Worm (Caenorhabditis elegans) whole organism, L1 larva: ENCODE data around the gene gldi-11.

Experiments
- C04F5.9 ChIP-seq: sonication (generic microtip); optimal IDR thresholded peaks from 2 replicates; lab custom pipeline; 2016; ENCODE audit warnings: missing genetic modification characterization, missing compliant biosample characterization
- C16A3.4 ChIP-seq: fragments of 150-350 bp; optimal IDR thresholded peaks from 2 replicates; lab custom pipeline; 2014; ENCODE audit warnings: missing biosample characterization, missing genetic modification characterization
- F16B12.6 ChIP-seq: fragments of 150-350 bp; optimal IDR thresholded peaks from 2 replicates; lab custom pipeline; 2014; ENCODE audit warnings: missing biosample characterization, missing genetic modification characterization
- aly-2 ChIP-seq: fragments of 150-350 bp; optimal IDR thresholded peaks from 2 replicates; lab custom pipeline; 2014; ENCODE audit warnings: missing biosample characterization, missing genetic modification characterization
- blmp-1 ChIP-seq: fragments of 150-350 bp; optimal IDR thresholded peaks from 2 replicates; lab custom pipeline; 2014; ENCODE audit warnings: missing biosample characterization, missing genetic modification characterization
- ceh-63 ChIP-seq: fragments of 200-800 bp; sonication (Bioruptor generic); optimal IDR thresholded peaks from 2 replicates; lab custom pipeline; 2018; ENCODE audit warnings: mild to moderate bottlenecking, missing genetic modification characterization, missing compliant biosample characterization
- ceh-8 ChIP-seq: fragments of 200-800 bp; sonication (Bioruptor generic); optimal IDR thresholded peaks from 2 replicates; lab custom pipeline; 2018; ENCODE audit warnings: mild to moderate bottlenecking, missing genetic modification characterization, moderate library complexity, missing compliant biosample characterization
- ceh-82 ChIP-seq, 3 experiments: fragments of 150-350 bp in 1 of 3; sonication (generic microtip) in 2 of 3; optimal IDR thresholded peaks; 2 replicates each; lab custom pipeline; 2014 to 2017; ENCODE audit warnings: missing biosample characterization in 3 of 3, missing genetic modification characterization in 3 of 3
- ces-1 ChIP-seq: fragments of 150-350 bp; optimal IDR thresholded peaks from 2 replicates; lab custom pipeline; 2014; ENCODE audit warnings: missing biosample characterization, missing genetic modification reagents, missing genetic modification characterization
- dpl-1 ChIP-seq, 3 experiments: fragments of 150-350 bp in 2 of 3; sonication (generic microtip) in 1 of 3; optimal IDR thresholded peaks; 2 replicates each; lab custom pipeline; 2014 to 2017; ENCODE audit warnings: missing biosample characterization in 3 of 3, missing genetic modification characterization in 3 of 3, missing genetic modification reagents in 3 of 3
- dsc-1 ChIP-seq: sonication (generic microtip); optimal IDR thresholded peaks from 2 replicates; lab custom pipeline; 2016; ENCODE audit warnings: mild to moderate bottlenecking, missing genetic modification characterization, missing compliant biosample characterization
- efl-3 ChIP-seq: fragments of 200-800 bp; sonication (Bioruptor generic); optimal IDR thresholded peaks from 2 replicates; lab custom pipeline; 2018; ENCODE audit warnings: mild to moderate bottlenecking, missing genetic modification characterization, missing compliant biosample characterization
- egl-13 ChIP-seq: sonication (generic microtip); optimal IDR thresholded peaks from 2 replicates; lab custom pipeline; 2016; ENCODE audit warnings: missing genotype, missing genetic modification reagents, missing genetic modification characterization, missing compliant biosample characterization
- egl-27 ChIP-seq, 2 experiments: fragments of 150-350 bp in 1 of 2; sonication (generic microtip); optimal IDR thresholded peaks; 3 replicates each; lab custom pipeline; 2017 to 2018; ENCODE audit warnings: missing biosample characterization in 2 of 2, missing genetic modification characterization in 2 of 2, missing genetic modification reagents in 2 of 2
- elt-3 ChIP-seq, 6 experiments: fragments of 150-350 bp in 1 of 6; sonication (generic microtip); optimal IDR thresholded peaks; 2 replicates each; lab custom pipeline; 2017 to 2018; ENCODE audit warnings: missing biosample characterization in 6 of 6, missing genetic modification characterization in 6 of 6, inconsistent platforms in 1 of 6
- ets-5 ChIP-seq: fragments of 200-800 bp; sonication (Bioruptor generic); IDR thresholded peaks from 2 replicates; pipeline ENCODE4 v1.3.6; 2022; ENCODE audit warnings: missing genetic modification characterization, missing compliant biosample characterization
- fkh-4 ChIP-seq: sonication (generic microtip); optimal IDR thresholded peaks from 2 replicates; lab custom pipeline; 2016; ENCODE audit warnings: missing compliant biosample characterization, missing genetic modification characterization, borderline replicate concordance
- fkh-8 ChIP-seq: sonication (generic microtip); optimal IDR thresholded peaks from 2 replicates; lab custom pipeline; 2016; ENCODE audit warnings: mild to moderate bottlenecking, missing genetic modification characterization, missing compliant biosample characterization
- fos-1 ChIP-seq: fragments of 150-350 bp; optimal IDR thresholded peaks from 2 replicates; lab custom pipeline; 2014; ENCODE audit warnings: missing biosample characterization, missing genetic modification characterization
- hpl-2 ChIP-seq: fragments of 150-350 bp; optimal IDR thresholded peaks from 2 replicates; lab custom pipeline; 2014; ENCODE audit warnings: missing biosample characterization, missing genetic modification reagents, missing genetic modification characterization
- irx-1 ChIP-seq: sonication (generic microtip); optimal IDR thresholded peaks from 2 replicates; lab custom pipeline; 2016; ENCODE audit warnings: missing genetic modification characterization, missing compliant biosample characterization
- isw-1 ChIP-seq: fragments of 200-800 bp; sonication (Bioruptor generic); IDR thresholded peaks from 2 replicates; pipeline ENCODE4 v1.3.6; 2022; ENCODE audit warnings: missing genetic modification characterization, missing compliant biosample characterization
- jun-1 ChIP-seq: fragments of 150-350 bp; optimal IDR thresholded peaks from 2 replicates; lab custom pipeline; 2014; ENCODE audit warnings: missing biosample characterization, missing genetic modification reagents, missing genetic modification characterization
- lin-14 ChIP-seq: fragments of 200-800 bp; sonication (Bioruptor generic); optimal IDR thresholded peaks from 2 replicates; lab custom pipeline; 2018; ENCODE audit warnings: mild to moderate bottlenecking, missing genetic modification characterization, moderate library complexity, missing compliant biosample characterization
- lin-15B ChIP-seq: fragments of 150-350 bp; sonication (generic microtip); optimal IDR thresholded peaks from 3 replicates; lab custom pipeline; 2014; ENCODE audit warnings: missing biosample characterization, missing genetic modification characterization
- lin-35 ChIP-seq, 2 experiments: fragments of 150-350 bp; optimal IDR thresholded peaks; 2 replicates each; lab custom pipeline; 2014; ENCODE audit warnings: missing biosample characterization in 2 of 2, missing genetic modification characterization in 2 of 2, missing genetic modification reagents in 2 of 2
- lin-39 ChIP-seq: fragments of 150-350 bp; optimal IDR thresholded peaks from 2 replicates; lab custom pipeline; 2014; ENCODE audit warnings: missing biosample characterization, missing genetic modification reagents, missing genetic modification characterization
- lir-3 ChIP-seq: sonication (generic microtip); optimal IDR thresholded peaks from 2 replicates; lab custom pipeline; 2016; ENCODE audit warnings: mild to moderate bottlenecking, missing genetic modification characterization, moderate library complexity, missing compliant biosample characterization; ENCODE audit not compliant: poor library complexity
- nhr-11 ChIP-seq: fragments of 150-350 bp; optimal IDR thresholded peaks from 2 replicates; lab custom pipeline; 2014; ENCODE audit warnings: missing biosample characterization, missing genetic modification characterization
- nhr-20 ChIP-seq: sonication (generic microtip); optimal IDR thresholded peaks from 2 replicates; lab custom pipeline; 2016; ENCODE audit warnings: mild to moderate bottlenecking, missing genetic modification characterization, missing compliant biosample characterization
- nhr-237 ChIP-seq: fragments of 150-350 bp; optimal IDR thresholded peaks from 2 replicates; lab custom pipeline; 2014; ENCODE audit warnings: missing biosample characterization, missing genetic modification characterization
- nhr-28 ChIP-seq: fragments of 150-350 bp; optimal IDR thresholded peaks from 2 replicates; lab custom pipeline; 2014; ENCODE audit warnings: missing biosample characterization, missing genetic modification characterization
- nhr-47 ChIP-seq: sonication (generic microtip); optimal IDR thresholded peaks from 2 replicates; lab custom pipeline; 2016; ENCODE audit warnings: mild to moderate bottlenecking, missing genetic modification characterization, moderate library complexity, missing compliant biosample characterization
- nhr-71 ChIP-seq: sonication (generic microtip); optimal IDR thresholded peaks from 2 replicates; lab custom pipeline; 2016; ENCODE audit warnings: mild to moderate bottlenecking, missing genetic modification characterization, moderate library complexity, missing compliant biosample characterization
- nhr-76 ChIP-seq: sonication (generic microtip); optimal IDR thresholded peaks from 2 replicates; lab custom pipeline; 2017; ENCODE audit warnings: missing biosample characterization, missing genetic modification characterization
- nhr-77 ChIP-seq: fragments of 150-350 bp; optimal IDR thresholded peaks from 2 replicates; lab custom pipeline; 2014; ENCODE audit warnings: missing biosample characterization, missing genetic modification characterization
- nhr-90 ChIP-seq: sonication (generic microtip); optimal IDR thresholded peaks from 2 replicates; lab custom pipeline; 2016; ENCODE audit warnings: mild to moderate bottlenecking, missing genetic modification characterization, missing compliant biosample characterization; ENCODE audit not compliant: poor library complexity
- pag-3 ChIP-seq: sonication (generic microtip); optimal IDR thresholded peaks from 2 replicates; lab custom pipeline; 2017; ENCODE audit warnings: missing genetic modification characterization, mild to moderate bottlenecking, missing compliant biosample characterization, antibody characterized with exemption, borderline replicate concordance; ENCODE audit not compliant: insufficient read depth
- pax-3 ChIP-seq: fragments of 200-800 bp; sonication (Bioruptor generic); optimal IDR thresholded peaks from 2 replicates; lab custom pipeline; 2018; ENCODE audit warnings: mild to moderate bottlenecking, missing genetic modification characterization, moderate library complexity, missing compliant biosample characterization
- skn-1 ChIP-seq: fragments of 150-350 bp; optimal IDR thresholded peaks from 2 replicates; lab custom pipeline; 2014; ENCODE audit warnings: missing biosample characterization, missing genetic modification characterization
- sox-4 ChIP-seq: sonication (generic microtip); optimal IDR thresholded peaks from 2 replicates; lab custom pipeline; 2016; ENCODE audit warnings: missing genetic modification characterization, missing compliant biosample characterization
- sptf-1 ChIP-seq: fragments of 150-350 bp; optimal IDR thresholded peaks from 2 replicates; lab custom pipeline; 2014; ENCODE audit warnings: missing biosample characterization, missing genetic modification characterization
- swsn-7 ChIP-seq: sonication (generic microtip); optimal IDR thresholded peaks from 2 replicates; lab custom pipeline; 2016; ENCODE audit warnings: missing genetic modification characterization, missing compliant biosample characterization
- tbx-2 ChIP-seq: sonication (generic microtip); optimal IDR thresholded peaks from 2 replicates; lab custom pipeline; 2016; ENCODE audit warnings: missing genetic modification characterization, missing compliant biosample characterization
- tlp-1 ChIP-seq: fragments of 150-350 bp; optimal IDR thresholded peaks from 2 replicates; lab custom pipeline; 2014; ENCODE audit warnings: missing biosample characterization, missing genetic modification characterization
- unc-130 ChIP-seq: fragments of 150-350 bp; optimal IDR thresholded peaks from 2 replicates; lab custom pipeline; 2017; ENCODE audit warnings: missing biosample characterization, missing genetic modification characterization, inconsistent platforms
- vab-15 ChIP-seq: sonication (generic microtip); optimal IDR thresholded peaks from 2 replicates; lab custom pipeline; 2017; ENCODE audit warnings: missing genotype, mild to moderate bottlenecking, missing genetic modification characterization, missing compliant biosample characterization
- zip-4 ChIP-seq: fragments of 200-800 bp; sonication (Bioruptor generic); optimal IDR thresholded peaks from 2 replicates; lab custom pipeline; 2018; ENCODE audit warnings: mild to moderate bottlenecking, missing genetic modification characterization, moderate library complexity, missing compliant biosample characterization
- ztf-4 ChIP-seq: fragments of 150-350 bp; optimal IDR thresholded peaks from 2 replicates; lab custom pipeline; 2014; ENCODE audit warnings: missing biosample characterization, missing genetic modification characterization

Gene gldi-11

DNA sequence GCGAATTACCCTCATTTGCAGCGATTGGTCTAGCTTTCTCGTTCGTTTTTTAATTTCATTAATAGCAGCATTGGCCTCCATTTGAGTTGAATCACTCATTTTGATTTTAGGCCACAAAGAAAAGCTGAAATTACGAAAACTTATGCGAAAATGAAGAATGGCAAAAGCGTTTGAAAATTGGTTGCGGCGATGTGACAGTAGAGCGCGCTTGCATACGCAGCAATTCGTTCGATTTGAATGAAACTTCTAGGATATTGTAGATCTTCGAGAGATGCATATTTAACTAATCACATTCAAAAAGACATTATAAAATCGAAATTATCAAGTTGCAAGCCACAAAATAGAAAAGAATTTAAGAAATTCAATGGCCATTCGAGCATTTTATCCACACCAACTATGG lies 14.1 kb upstream of the gldi-11 start, which contains the start of gene ulp-2 (continued):
- no peak for TF ChIP-seq C04F5.9 (tag; lab: Kevin White, UChicago)
- TF ChIP-seq swsn-7 (tag; lab: Kevin White, UChicago): no peak
- no peak for TF ChIP-seq F16B12.6 (tag; lab: Kevin White, UChicago)
- no peak for TF ChIP-seq dsc-1 (tag; lab: Kevin White, UChicago)
- TF ChIP-seq ceh-8 (GFP tag; lab: Kevin White, UChicago): no peak
- TF ChIP-seq nhr-71 (tag; lab: Kevin White, UChicago): no peak
- TF ChIP-seq egl-13 (tag; lab: Kevin White, UChicago): no peak
- no peak for TF ChIP-seq vab-15
- no peak for TF ChIP-seq nhr-28 (tag; lab: Kevin White, UChicago)
- TF ChIP-seq jun-1 (tag; lab: Kevin White, UChicago): no peak
- no peak for TF ChIP-seq aly-2 (tag; lab: Kevin White, UChicago)
- TF ChIP-seq fos-1 (tag; lab: Kevin White, UChicago): no peak
- no peak for TF ChIP-seq sptf-1 (tag; lab: Kevin White, UChicago)
- no peak for TF ChIP-seq sox-4
- no peak for TF ChIP-seq nhr-11 (tag; lab: Kevin White, UChicago)
- no peak for TF ChIP-seq fkh-4 (tag; lab: Kevin White, UChicago)
- TF ChIP-seq egl-27 (tag; optimal IDR thresholded peaks at IDR 0.05; lab: Kevin White, UChicago): no peak
- no peak for TF ChIP-seq ces-1 (GFP tag; lab: Kevin White, UChicago)
- no peak for TF ChIP-seq nhr-47 (tag; lab: Kevin White, UChicago)
- TF ChIP-seq zip-4 (GFP tag; lab: Kevin White, UChicago): no peak
- no peak for TF ChIP-seq ztf-4
- TF ChIP-seq blmp-1 (tag; lab: Kevin White, UChicago): peak; percentile 7
- TF ChIP-seq nhr-90: no peak
- TF ChIP-seq pag-3 (tag; lab: Kevin White, UChicago): no peak
- TF ChIP-seq fkh-8 (tag; lab: Kevin White, UChicago): no peak
- TF ChIP-seq tlp-1 (tag; lab: Kevin White, UChicago): no peak
- no peak for TF ChIP-seq irx-1 (tag; lab: Kevin White, UChicago)
- no peak for TF ChIP-seq unc-130
- TF ChIP-seq, all 84 proteins: peak for 10

DNA sequence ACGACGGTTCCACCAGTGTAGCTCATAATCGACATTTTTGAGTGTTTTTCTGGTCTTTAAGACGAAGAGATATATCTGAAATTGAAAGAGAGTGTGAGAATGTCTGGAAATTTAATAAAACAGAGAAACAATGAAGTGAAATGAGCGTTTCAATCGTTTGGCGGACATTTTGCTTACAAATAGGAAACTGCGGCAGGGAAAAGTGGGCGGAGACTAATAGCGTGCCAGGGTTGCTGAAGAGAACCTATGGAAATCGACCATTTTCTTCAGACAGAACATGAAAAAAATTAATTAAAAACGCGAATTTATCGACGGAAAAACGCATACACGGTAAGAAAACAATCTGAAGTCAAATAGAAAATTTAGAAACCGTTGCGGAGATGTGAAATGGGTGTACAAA lies 9.8 kb upstream of the gldi-11 start, which contains the start of gene pbs-3:
pbs-3 (minus strand) TSS at position 75 of the 400 bp plus-strand sequence.
- TF ChIP-seq lir-3 (tag; lab: Kevin White, UChicago) (peak; percentile 55), nhr-76 (no peak), nhr-47 (tag; lab: Kevin White, UChicago) (peak; percentile 53), jun-1 (tag; lab: Kevin White, UChicago) (peak; percentile 2), hpl-2 (peak; percentile 19), elt-3 (tag; optimal IDR thresholded peaks at IDR 0.05; lab: Kevin White, UChicago) (peak in 2 of 6 experiments; percentile 42 to 71), lin-15B (tag; lab: Kevin White, UChicago) (peak; percentile 48), lin-35 (GFP tag; optimal IDR thresholded peaks at IDR 0.05; lab: Kevin White, UChicago) (peak; percentile 59 to 86), fkh-4 (tag; lab: Kevin White, UChicago) (no peak), dsc-1 (tag; lab: Kevin White, UChicago) (peak; percentile 8), pax-3 (no peak), unc-130 (peak; percentile 65), ceh-82 (tag; optimal IDR thresholded peaks at IDR 0.05; lab: Kevin White, UChicago) (peak; percentile 44 to 79 (median 72)), isw-1 (GFP tag; lab: Robert Waterston, UW) (peak; percentile 17), nhr-20 (tag; lab: Kevin White, UChicago) (peak; percentile 49), ceh-8 (GFP tag; lab: Kevin White, UChicago) (no peak), nhr-11 (tag; lab: Kevin White, UChicago) (no peak), tlp-1 (tag; lab: Kevin White, UChicago) (no peak), aly-2 (tag; lab: Kevin White, UChicago) (peak; percentile 23), skn-1 (peak; percentile 97), F16B12.6 (tag; lab: Kevin White, UChicago) (peak; percentile 56), efl-3 (no peak), fkh-8 (tag; lab: Kevin White, UChicago) (peak; percentile 65), lin-14 (GFP tag; lab: Kevin White, UChicago) (peak; percentile 53), ceh-63 (GFP tag; lab: Kevin White, UChicago) (no peak), nhr-237 (tag; lab: Kevin White, UChicago) (peak; percentile 0), tbx-2 (peak; percentile 39), nhr-77 (tag; lab: Kevin White, UChicago) (peak; percentile 49), lin-39 (tag; lab: Kevin White, UChicago) (no peak), dpl-1 (GFP tag; optimal IDR thresholded peaks at IDR 0.05; lab: Kevin White, UChicago) (peak; percentile 63 to 76 (median 68)), ets-5 (GFP tag; lab: Robert Waterston, UW) (no peak), C16A3.4 (tag; lab: Kevin White, UChicago) (peak; percentile 86), vab-15 (peak; percentile 61), fos-1 (tag; lab: Kevin White, UChicago) (no peak)
